Worm (Caenorhabditis elegans): ENCODE data around the gene gcy-29.

The gcy-29 gene

DNA sequence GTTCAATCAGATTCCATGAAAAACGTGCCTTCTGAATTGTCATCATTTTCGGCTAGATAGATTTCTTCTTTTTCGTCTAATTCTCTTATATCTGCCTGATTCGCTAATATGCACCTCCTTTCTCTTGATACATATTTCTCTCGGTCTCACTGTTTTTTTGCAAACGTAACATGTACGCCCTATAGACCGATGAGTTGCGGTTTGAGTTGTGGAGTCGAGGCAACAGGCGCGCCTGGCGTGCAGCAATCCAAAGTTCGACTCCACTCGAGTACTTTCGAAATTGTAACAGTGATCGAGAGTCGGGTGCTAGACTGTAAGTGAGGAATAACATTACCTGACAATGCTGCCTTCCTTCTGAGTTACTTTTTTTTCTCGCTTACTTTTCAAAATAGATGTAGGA, 51.8 kb downstream of the gcy-29 start (continued):
- TF ChIP-seq sdc-2 (tag; optimal IDR thresholded peaks at IDR 0.05) (peak; percentile 81), nfya-1 (tag; optimal IDR thresholded peaks at IDR 0.05) (peak; percentile 77), elt-2 (tag; optimal IDR thresholded peaks at IDR 0.05) (peak; percentile 93), C38D4.7 (GFP tag; optimal IDR thresholded peaks at IDR 0.05) (peak; percentile 82), lim-6 (tag; optimal IDR thresholded peaks at IDR 0.05) (no peak), ceh-34 (tag; optimal IDR thresholded peaks at IDR 0.05) (peak; percentile 86), tbx-7 (tag; optimal IDR thresholded peaks at IDR 0.05) (peak; percentile 53), odd-2 (tag; optimal IDR thresholded peaks at IDR 0.05) (peak; percentile 58), tbx-2 (tag; optimal IDR thresholded peaks at IDR 0.05) (peak; percentile 91), ceh-18 (tag; optimal IDR thresholded peaks at IDR 0.05) (peak; percentile 83), ceh-30 (tag; optimal IDR thresholded peaks at IDR 0.05) (peak; percentile 73), unc-86 (tag; optimal IDR thresholded peaks at IDR 0.05) (peak; percentile 72), C08G9.2 (tag; optimal IDR thresholded peaks at IDR 0.05) (peak; percentile 83), ceh-22 (tag; optimal IDR thresholded peaks at IDR 0.05) (peak; percentile 35), ahr-1 (tag; optimal IDR thresholded peaks at IDR 0.05) (peak; percentile 74), pha-2 (tag; optimal IDR thresholded peaks at IDR 0.05) (peak; percentile 88), K02D7.2 (tag; optimal IDR thresholded peaks at IDR 0.05) (peak; percentile 82), nhr-232 (tag; optimal IDR thresholded peaks at IDR 0.05) (peak; percentile 85), T23F11.4 (GFP tag; optimal IDR thresholded peaks at IDR 0.05) (peak; percentile 74), dve-1 (tag; optimal IDR thresholded peaks at IDR 0.05) (peak; percentile 88), ceh-19 (GFP tag; optimal IDR thresholded peaks at IDR 0.05) (peak; percentile 82), unc-55 (GFP tag; optimal IDR thresholded peaks at IDR 0.05) (no peak), sox-4 (tag; optimal IDR thresholded peaks at IDR 0.05) (peak; percentile 80), ceh-9 (tag; optimal IDR thresholded peaks at IDR 0.05) (peak; percentile 43), fax-1 (tag; optimal IDR thresholded peaks at IDR 0.05) (peak; percentile 68), pros-1 (tag; optimal IDR thresholded peaks at IDR 0.05) (peak; percentile 15), ceh-14 (tag; optimal IDR thresholded peaks at IDR 0.05) (peak; percentile 70), pat-9 (tag; optimal IDR thresholded peaks at IDR 0.05) (peak; percentile 90), ceh-24 (tag; optimal IDR thresholded peaks at IDR 0.05) (peak; percentile 34), dmd-4 (tag; optimal IDR thresholded peaks at IDR 0.05; ENCODE audit: borderline replicate concordance) (peak; percentile 75), pag-3 (tag; optimal IDR thresholded peaks at IDR 0.05; ENCODE audit: borderline replicate concordance) (peak; percentile 4), syd-9 (tag; optimal IDR thresholded peaks at IDR 0.05) (peak; percentile 59), ztf-16 (tag; optimal IDR thresholded peaks at IDR 0.05) (peak; percentile 94), ceh-48 (tag; optimal IDR thresholded peaks at IDR 0.05) (peak; percentile 77), mec-3 (tag; optimal IDR thresholded peaks at IDR 0.05; ENCODE audit: borderline replicate concordance) (peak; percentile 5), rnt-1 (tag; optimal IDR thresholded peaks at IDR 0.05) (peak; percentile 96), hlh-13 (GFP tag; optimal IDR thresholded peaks at IDR 0.05) (peak; percentile 75), ttx-3 (tag; optimal IDR thresholded peaks at IDR 0.05) (peak; percentile 80), hlh-8 (tag; optimal IDR thresholded peaks at IDR 0.05) (peak; percentile 63)

ce11 chrII:14495341-14495740, 53.2 kb downstream of the gcy-29 start:
- TF ChIP-seq unc-86 (tag; optimal IDR thresholded peaks at IDR 0.05): no peak
- no peak for TF ChIP-seq unc-55 (GFP tag; optimal IDR thresholded peaks at IDR 0.05)
- TF ChIP-seq hlh-13 (GFP tag; optimal IDR thresholded peaks at IDR 0.05): no peak
- no peak for TF ChIP-seq pqm-1 (tag; optimal IDR thresholded peaks at IDR 0.05)
- TF ChIP-seq unc-42 (tag; optimal IDR thresholded peaks at IDR 0.05): no peak
- no peak for TF ChIP-seq T23F11.4 (GFP tag; optimal IDR thresholded peaks at IDR 0.05)
- no peak for TF ChIP-seq nhr-232 (tag; optimal IDR thresholded peaks at IDR 0.05)
- TF ChIP-seq mec-3 (tag; optimal IDR thresholded peaks at IDR 0.05; ENCODE audit: borderline replicate concordance): no peak
- TF ChIP-seq sdc-2 (tag; optimal IDR thresholded peaks at IDR 0.05): no peak
- no peak for TF ChIP-seq elt-2 (tag; optimal IDR thresholded peaks at IDR 0.05)
- no peak for TF ChIP-seq rnt-1 (tag; optimal IDR thresholded peaks at IDR 0.05)
- TF ChIP-seq dve-1 (tag; optimal IDR thresholded peaks at IDR 0.05): no peak
- no peak for TF ChIP-seq K02D7.2 (tag; optimal IDR thresholded peaks at IDR 0.05)
- no peak for TF ChIP-seq odd-2 (tag; optimal IDR thresholded peaks at IDR 0.05)
